Worm (Caenorhabditis elegans): Measurements from ENCODE around the gene C30A5.10.

- TF ChIP-seq ama-1 (optimal IDR thresholded peaks at IDR 0.05) = no peak
- TF ChIP-seq snpc-4 (tag; optimal IDR thresholded peaks at IDR 0.05) = no peak
- TF ChIP-seq elt-1 (tag; optimal IDR thresholded peaks at IDR 0.05) = no peak
- TF ChIP-seq lin-39 (tag; optimal IDR thresholded peaks at IDR 0.05) = no peak
Observed at ce11 chrIII:8191695-8192094, 18.0 kb downstream of the C30A5.10 start, which contains the start of gene C50C3.1.
